Worm (Caenorhabditis elegans) whole organism, L4 larva: ENCODE measurements around the gene nhr-100.

Experiments
- D1046.2 ChIP-seq: fragments of 200-800 bp; sonication (Bioruptor generic); IDR thresholded peaks from 2 replicates; pipeline ENCODE4 v1.3.6; 2022; ENCODE audit warnings: missing genetic modification characterization, missing compliant biosample characterization
- F49E8.2 ChIP-seq: sonication (generic microtip); optimal IDR thresholded peaks from 2 replicates; lab custom pipeline; 2016; ENCODE audit warnings: missing compliant biosample characterization, mild to moderate bottlenecking, missing genetic modification characterization, borderline replicate concordance
- T20F7.1 ChIP-seq: fragments of 200-800 bp; sonication (Bioruptor generic); optimal IDR thresholded peaks from 2 replicates; lab custom pipeline; 2018; ENCODE audit warnings: mild to moderate bottlenecking, missing genetic modification characterization, missing compliant biosample characterization
- Y105C5A.15 ChIP-seq: fragments of 200-800 bp; sonication (Bioruptor generic); IDR thresholded peaks from 2 replicates; pipeline ENCODE4 v1.3.6; 2022; ENCODE audit warnings: missing genetic modification characterization, missing compliant biosample characterization
- Y75B8A.6 ChIP-seq: fragments of 200-800 bp; sonication (Bioruptor generic); IDR thresholded peaks from 2 replicates; pipeline ENCODE4 v1.3.6; 2022; ENCODE audit warnings: missing genetic modification reagents, missing genetic modification characterization, missing compliant biosample characterization
- ZK546.5 ChIP-seq, 2 experiments: sonication (generic microtip); optimal IDR thresholded peaks; 2 replicates each; lab custom pipeline; 2017; ENCODE audit warnings: missing biosample characterization in 2 of 2, missing genetic modification characterization in 2 of 2
- aha-1 ChIP-seq: fragments of 150-350 bp; peaks from one replicate; lab custom pipeline; 2014; ENCODE audit warnings: missing biosample characterization, missing genetic modification characterization
- ceh-28 ChIP-seq: fragments of 150-350 bp; optimal IDR thresholded peaks from 2 replicates; lab custom pipeline; 2014; ENCODE audit warnings: missing biosample characterization, missing genetic modification reagents, missing genetic modification characterization
- ceh-82 ChIP-seq: sonication (generic microtip); optimal IDR thresholded peaks from 2 replicates; lab custom pipeline; 2017; ENCODE audit warnings: missing biosample characterization, missing genetic modification characterization
- dmd-6 ChIP-seq: fragments of 200-800 bp; sonication (Bioruptor generic); IDR thresholded peaks from 2 replicates; pipeline ENCODE4 v1.3.6; 2022; ENCODE audit warnings: missing genetic modification reagents, missing genetic modification characterization, missing compliant biosample characterization
- dve-1 ChIP-seq: sonication (generic microtip); optimal IDR thresholded peaks from 2 replicates; lab custom pipeline; 2017; ENCODE audit warnings: antibody characterized with exemption, mild to moderate bottlenecking, missing genetic modification characterization, missing compliant biosample characterization; ENCODE audit not compliant: insufficient read depth
- fkh-10 ChIP-seq: fragments of 150-350 bp; optimal IDR thresholded peaks from 2 replicates; lab custom pipeline; 2014; ENCODE audit warnings: missing biosample characterization, missing genetic modification reagents, missing genetic modification characterization
- fos-1 ChIP-seq: fragments of 150-350 bp; optimal IDR thresholded peaks from 2 replicates; lab custom pipeline; 2014; ENCODE audit warnings: missing biosample characterization, missing genetic modification characterization
- hlh-11 ChIP-seq: fragments of 200-800 bp; sonication (Bioruptor generic); optimal IDR thresholded peaks from 2 replicates; lab custom pipeline; 2018; ENCODE audit warnings: mild to moderate bottlenecking, missing genetic modification characterization, missing compliant biosample characterization
- hlh-30 ChIP-seq: sonication (generic microtip); optimal IDR thresholded peaks from 2 replicates; lab custom pipeline; 2017; ENCODE audit warnings: antibody characterized with exemption, mild to moderate bottlenecking, missing genetic modification characterization, missing compliant biosample characterization; ENCODE audit not compliant: insufficient read depth
- lin-15B ChIP-seq: fragments of 150-350 bp; sonication (generic microtip); optimal IDR thresholded peaks from 3 replicates; lab custom pipeline; 2014; ENCODE audit warnings: missing biosample characterization, missing genetic modification characterization
- lin-39 ChIP-seq: fragments of 150-350 bp; optimal IDR thresholded peaks from 2 replicates; lab custom pipeline; 2014; ENCODE audit warnings: missing biosample characterization, missing genetic modification reagents, missing genetic modification characterization
- lsy-2 ChIP-seq, 2 experiments: fragments of 150-350 bp in 1 of 2; sonication (generic microtip) in 1 of 2; optimal IDR thresholded peaks; 2 replicates each; lab custom pipeline; 2014 to 2017; ENCODE audit warnings: missing biosample characterization in 2 of 2, missing genetic modification characterization in 2 of 2
- madf-9 ChIP-seq: fragments of 200-800 bp; sonication (Bioruptor generic); conservative IDR thresholded peaks from 2 replicates; pipeline ENCODE4 v1.3.6; 2022; ENCODE audit warnings: missing genetic modification reagents, missing genetic modification characterization, missing compliant biosample characterization
- mdl-1 ChIP-seq, 2 experiments: fragments of 150-350 bp in 1 of 2; sonication (generic microtip) in 1 of 2; optimal IDR thresholded peaks; 2 replicates each; lab custom pipeline; 2014 to 2017; ENCODE audit warnings: missing biosample characterization in 2 of 2, missing genetic modification characterization in 2 of 2
- mep-1 ChIP-seq: fragments of 150-350 bp; sonication (generic microtip); optimal IDR thresholded peaks from 3 replicates; lab custom pipeline; 2014; ENCODE audit warnings: missing biosample characterization, missing genetic modification characterization
- mxl-2 ChIP-seq: fragments of 200-800 bp; sonication (Bioruptor generic); conservative IDR thresholded peaks from 2 replicates; pipeline ENCODE4 v1.3.6; 2022; ENCODE audit warnings: missing genetic modification reagents, missing genetic modification characterization, missing compliant biosample characterization
- nhr-10 ChIP-seq: fragments of 150-350 bp; optimal IDR thresholded peaks from 2 replicates; lab custom pipeline; 2014; ENCODE audit warnings: missing biosample characterization, missing genetic modification characterization
- nhr-25 ChIP-seq: sonication (generic microtip); optimal IDR thresholded peaks from 2 replicates; lab custom pipeline; 2017; ENCODE audit warnings: missing genetic modification characterization, mild to moderate bottlenecking, missing compliant biosample characterization, antibody characterized with exemption, moderate library complexity, borderline replicate concordance; ENCODE audit not compliant: insufficient read depth
- nhr-6 ChIP-seq: fragments of 150-350 bp; optimal IDR thresholded peaks from 2 replicates; lab custom pipeline; 2014; ENCODE audit warnings: missing biosample characterization, missing genetic modification characterization
- php-3 ChIP-seq: fragments of 200-800 bp; sonication (Bioruptor generic); IDR thresholded peaks from 2 replicates; pipeline ENCODE4 v1.3.6; 2022; ENCODE audit warnings: missing genetic modification reagents, missing genetic modification characterization, missing compliant biosample characterization
- rbr-2 ChIP-seq: sonication (generic microtip); optimal IDR thresholded peaks from 2 replicates; lab custom pipeline; 2016; ENCODE audit warnings: missing genotype, missing genetic modification characterization, missing compliant biosample characterization
- sdz-12 ChIP-seq: fragments of 200-800 bp; sonication (Bioruptor generic); optimal IDR thresholded peaks from 2 replicates; lab custom pipeline; 2018; ENCODE audit warnings: mild to moderate bottlenecking, missing genetic modification characterization, missing compliant biosample characterization
- snpc-1.2 ChIP-seq: fragments of 200-800 bp; sonication (Bioruptor generic); IDR thresholded peaks from 2 replicates; pipeline ENCODE4 v1.3.6; 2022; ENCODE audit warnings: missing genetic modification reagents, missing genetic modification characterization, missing compliant biosample characterization
- tag-97 ChIP-seq: fragments of 200-800 bp; sonication (Bioruptor generic); IDR thresholded peaks from 2 replicates; pipeline ENCODE4 v1.3.6; 2022; ENCODE audit warnings: missing genetic modification characterization, missing compliant biosample characterization
- unc-62 ChIP-seq, 3 experiments: fragments of 150-350 bp in 1 of 3; sonication (generic microtip); optimal IDR thresholded peaks in 2 of 3; peaks in 1 of 3; 1 replicate in 1 of 3; 2 replicates in 2 of 3; lab custom pipeline; 2014 to 2017; ENCODE audit warnings: missing biosample characterization in 3 of 3, missing genetic modification characterization in 3 of 3, missing genetic modification reagents in 3 of 3, missing genotype in 1 of 3
- zag-1 ChIP-seq: fragments of 150-350 bp; optimal IDR thresholded peaks from 2 replicates; lab custom pipeline; 2014; ENCODE audit warnings: missing biosample characterization, missing genetic modification characterization
- zfp-3 ChIP-seq: fragments of 200-800 bp; sonication (Bioruptor generic); conservative IDR thresholded peaks from 2 replicates; pipeline ENCODE4 v1.3.6; 2022; ENCODE audit warnings: missing genetic modification reagents, missing genetic modification characterization, missing compliant biosample characterization
- zip-11 ChIP-seq: fragments of 200-800 bp; sonication (Bioruptor generic); IDR thresholded peaks from 2 replicates; pipeline ENCODE4 v1.3.6; 2022; ENCODE audit warnings: missing genetic modification characterization, missing compliant biosample characterization
- ztf-7 ChIP-seq: fragments of 150-350 bp; optimal IDR thresholded peaks from 2 replicates; lab custom pipeline; 2014; ENCODE audit warnings: missing biosample characterization, missing genetic modification characterization

nhr-100 gene

ce11 chrIV:9756647-9757424, 28.4 kb downstream of the nhr-100 start (continued):
- TF ChIP-seq tag-97 (GFP tag; lab: Robert Waterston, UW) (no peak), sdz-12 (GFP tag; lab: Kevin White, UChicago) (no peak), F49E8.2 (tag; lab: Kevin White, UChicago) (no peak), php-3 (no peak), ceh-28 (tag; lab: Kevin White, UChicago) (no peak), nhr-25 (tag; lab: Kevin White, UChicago) (peak; percentile 11), mep-1 (tag; lab: Kevin White, UChicago) (peak; percentile 39), snpc-1.2 (GFP tag; lab: Robert Waterston, UW) (no peak), fkh-10 (GFP tag; lab: Kevin White, UChicago) (no peak), lsy-2 (tag; optimal IDR thresholded peaks at IDR 0.05; lab: Kevin White, UChicago) (peak in 1 of 2 experiments; percentile 24), zfp-3 (no peak), Y75B8A.6 (no peak), D1046.2 (GFP tag; lab: Robert Waterston, UW) (no peak), ZK546.5 (tag; optimal IDR thresholded peaks at IDR 0.05; lab: Kevin White, UChicago) (no peak), lin-15B (tag; lab: Kevin White, UChicago) (no peak), lin-39 (no peak), mdl-1 (tag; optimal IDR thresholded peaks at IDR 0.05; lab: Kevin White, UChicago) (peak in 1 of 2 experiments; percentile 57)

- TF ChIP-seq rbr-2 (tag; lab: Kevin White, UChicago) (no peak), unc-62 (GFP tag; optimal IDR thresholded peaks at IDR 0.05 in 1 of 2; lab: Kevin White, UChicago) (no peak), unc-62 (tag; optimal IDR thresholded peaks at IDR 0.05; lab: Kevin White, UChicago) (no peak), fos-1 (tag; lab: Kevin White, UChicago) (no peak), nhr-25 (tag; lab: Kevin White, UChicago) (no peak), tag-97 (GFP tag; lab: Robert Waterston, UW) (no peak), ztf-7 (no peak), nhr-6 (tag; lab: Kevin White, UChicago) (no peak), dmd-6 (GFP tag; lab: Robert Waterston, UW) (no peak), Y105C5A.15 (GFP tag; lab: Robert Waterston, UW) (no peak), hlh-30 (tag; lab: Kevin White, UChicago) (no peak), zag-1 (tag; lab: Kevin White, UChicago) (no peak)
These were observed 28.9 kb downstream of the nhr-100 start, which contains the start of gene nhr-97 for ce11 chrIV:9757425-9757740. nhr-97 (plus strand) TSS chrIV:9757641.

ce11 chrIV:9761751-9762150, 33.3 kb downstream of the nhr-100 start:
- TF ChIP-seq hlh-11 (tag; lab: Kevin White, UChicago): peak; percentile 21
- TF ChIP-seq madf-9 (GFP tag; lab: Robert Waterston, UW): no peak
- TF ChIP-seq ceh-82 (tag; lab: Kevin White, UChicago): no peak
- no peak for TF ChIP-seq zip-11
- no peak for TF ChIP-seq mxl-2 (GFP tag; lab: Robert Waterston, UW)
- TF ChIP-seq dve-1 (tag; lab: Kevin White, UChicago): peak; percentile 19
- TF ChIP-seq F49E8.2 (tag; lab: Kevin White, UChicago): no peak
- TF ChIP-seq T20F7.1: peak; percentile 19
- peak; percentile 46 for TF ChIP-seq aha-1 (tag; lab: Kevin White, UChicago)
- no peak for TF ChIP-seq nhr-10 (tag; lab: Kevin White, UChicago)
- peak; percentile 67 for TF ChIP-seq hlh-30 (tag; lab: Kevin White, UChicago)
